Fruit fly (Drosophila melanogaster): ENCODE measurements around the gene Pink1.

DNA sequence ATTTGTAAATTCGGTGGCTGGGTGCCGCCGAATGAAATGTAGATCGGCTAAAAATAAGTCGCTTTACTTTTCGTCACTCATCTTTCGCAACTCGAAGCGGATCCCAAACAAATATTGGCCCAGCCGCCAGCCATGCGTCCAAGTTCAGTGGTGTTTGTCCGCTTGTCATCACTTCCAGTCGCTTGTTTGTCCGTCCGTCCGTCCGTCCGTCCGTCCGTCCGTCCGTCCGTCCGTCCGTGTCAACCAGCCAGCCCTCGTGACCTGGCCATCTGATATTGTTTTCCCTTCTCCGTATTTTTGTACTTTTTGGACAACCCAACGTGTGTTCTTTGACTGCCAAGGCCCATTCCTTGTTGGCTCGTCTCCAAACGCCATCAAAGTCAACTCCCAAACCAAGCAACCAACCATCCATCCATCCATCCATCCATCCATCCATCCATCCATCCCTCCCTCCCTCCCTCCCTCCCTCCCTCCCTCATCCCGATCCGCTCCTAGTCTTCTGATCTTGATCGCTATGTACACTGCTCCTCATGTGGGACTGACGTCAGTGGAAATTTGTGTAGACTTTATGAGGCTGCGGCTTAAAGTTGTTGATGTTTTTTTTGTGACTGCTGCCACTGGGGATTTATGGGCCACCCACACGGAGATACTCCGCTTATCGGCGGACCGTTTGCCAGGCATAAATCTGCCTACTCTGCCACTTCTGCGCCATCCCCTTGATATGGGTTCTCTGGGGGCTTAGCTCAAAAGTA, 49.9 kb downstream of the Pink1 start:
- TF ChIP-seq Dll (optimal IDR thresholded peaks at IDR 0.05) (no peak), CG8478 (optimal IDR thresholded peaks at IDR 0.05) (no peak), psq (optimal IDR thresholded peaks at IDR 0.05) (no peak), usp (GFP tag; optimal IDR thresholded peaks at IDR 0.05) (no peak)

All from whole organism.